Fruit fly (Drosophila melanogaster) whole organism, embryonic: ENCODE results near the gene CG13075.

Experiments
- Adf1 ChIP-seq: fragments of 200-800 bp; sonication (Bioruptor generic); IDR thresholded peaks from 2 replicates; pipeline ENCODE4 v1.3.6; 2022; ENCODE audit warnings: missing biosample characterization, missing genetic modification characterization
- B-H1 ChIP-seq: fragments of 200-800 bp; sonication (Bioruptor generic); IDR thresholded peaks from 3 replicates; pipeline ENCODE4 v1.3.6; 2022; ENCODE audit warnings: missing biosample characterization, missing genetic modification characterization
- BEAF-32 ChIP-seq: fragments of 200-800 bp; sonication (Bioruptor generic); optimal IDR thresholded peaks from 3 replicates; lab custom pipeline; 2017; ENCODE audit warnings: missing biosample characterization, missing genetic modification characterization, mild to moderate bottlenecking, moderate library complexity, missing genetic modification reagents
- CG10462 ChIP-seq: fragments of 200-800 bp; sonication (Bioruptor generic); optimal IDR thresholded peaks from 2 replicates; lab custom pipeline; 2016; ENCODE audit warnings: missing biosample characterization, missing genetic modification characterization
- CG10979 ChIP-seq: fragments of 200-800 bp; sonication (Bioruptor generic); optimal IDR thresholded peaks from 2 replicates; lab custom pipeline; 2018; ENCODE audit warnings: missing biosample characterization, mild to moderate bottlenecking, missing genetic modification characterization, moderate library complexity
- CG11398 ChIP-seq: fragments of 200-800 bp; sonication (Bioruptor generic); optimal IDR thresholded peaks from 2 replicates; lab custom pipeline; 2016; ENCODE audit warnings: missing biosample characterization, missing genetic modification characterization
- CG14050 ChIP-seq: fragments of 200-800 bp; sonication (Bioruptor generic); IDR thresholded peaks from 3 replicates; pipeline ENCODE4 v1.3.6; 2022; ENCODE audit warnings: missing biosample characterization, missing genetic modification characterization
- CG14860 ChIP-seq: fragments of 200-800 bp; sonication (Bioruptor generic); IDR thresholded peaks from 3 replicates; pipeline ENCODE4 v1.3.6; 2022; ENCODE audit warnings: missing biosample characterization, missing genetic modification characterization; ENCODE audit not compliant: partially characterized antibody
- CG1602 ChIP-seq: fragments of 200-800 bp; sonication (Bioruptor generic); optimal IDR thresholded peaks from 3 replicates; lab custom pipeline; 2016; ENCODE audit warnings: missing biosample characterization, missing genetic modification characterization
- CG18476 ChIP-seq: fragments of 200-800 bp; sonication (Bioruptor generic); optimal IDR thresholded peaks from 2 replicates; lab custom pipeline; 2016; ENCODE audit warnings: missing biosample characterization, mild to moderate bottlenecking, missing genetic modification characterization
- CG2199 ChIP-seq: fragments of 200-800 bp; sonication (Bioruptor generic); IDR thresholded peaks from 3 replicates; pipeline ENCODE4 v1.3.6; 2022; ENCODE audit warnings: missing biosample characterization, missing genetic modification characterization
- CG2712 ChIP-seq: fragments of 200-800 bp; optimal IDR thresholded peaks from 3 replicates; lab custom pipeline; 2019; ENCODE audit warnings: missing biosample characterization, mild to moderate bottlenecking, missing genetic modification characterization, moderate library complexity
- CG31388 ChIP-seq: fragments of 200-800 bp; sonication (Bioruptor generic); optimal IDR thresholded peaks from 2 replicates; lab custom pipeline; 2016; ENCODE audit warnings: missing biosample characterization, missing genetic modification characterization
- CG3163 ChIP-seq: fragments of 200-800 bp; sonication (Bioruptor generic); optimal IDR thresholded peaks from 3 replicates; lab custom pipeline; 2016; ENCODE audit warnings: missing biosample characterization, missing genetic modification characterization
- CG32532 ChIP-seq: fragments of 200-800 bp; sonication (Bioruptor generic); IDR thresholded peaks from 2 replicates; pipeline ENCODE4 v1.3.6; 2022; ENCODE audit warnings: missing biosample characterization, missing genetic modification characterization
- CG34376 ChIP-seq: fragments of 200-800 bp; sonication (Bioruptor generic); optimal IDR thresholded peaks from 2 replicates; lab custom pipeline; 2018; ENCODE audit warnings: missing biosample characterization, mild to moderate bottlenecking, missing genetic modification characterization
- CG4424 ChIP-seq: fragments of 200-800 bp; sonication (Bioruptor generic); optimal IDR thresholded peaks from 3 replicates; lab custom pipeline; 2016; ENCODE audit warnings: missing biosample characterization, missing genetic modification characterization
- CG4730 ChIP-seq: fragments of 200-800 bp; sonication (Bioruptor generic); IDR thresholded peaks from 2 replicates; pipeline ENCODE4 v1.3.6; 2022; ENCODE audit warnings: missing biosample characterization, missing genetic modification characterization
- CG5180 ChIP-seq: fragments of 200-800 bp; sonication (Bioruptor generic); optimal IDR thresholded peaks from 3 replicates; lab custom pipeline; 2017; ENCODE audit warnings: missing biosample characterization, missing genetic modification characterization, mild to moderate bottlenecking, moderate library complexity, missing genetic modification reagents
- CG6791 ChIP-seq: fragments of 200-800 bp; sonication (Bioruptor generic); IDR thresholded peaks from 3 replicates; pipeline ENCODE4 v1.3.6; 2022; ENCODE audit warnings: missing biosample characterization, missing genetic modification characterization; ENCODE audit not compliant: partially characterized antibody
- CG6813 ChIP-seq: fragments of 200-800 bp; sonication (Bioruptor generic); optimal IDR thresholded peaks from 2 replicates; lab custom pipeline; 2017; ENCODE audit warnings: missing biosample characterization, missing genetic modification characterization, mild to moderate bottlenecking, moderate library complexity, missing genetic modification reagents
- CG6854 ChIP-seq: fragments of 200-800 bp; sonication (Bioruptor generic); optimal IDR thresholded peaks from 3 replicates; lab custom pipeline; 2017; ENCODE audit warnings: missing biosample characterization, mild to moderate bottlenecking, missing genetic modification characterization
- H2.0 ChIP-seq: fragments of 200-800 bp; sonication (Bioruptor generic); IDR thresholded peaks from 2 replicates; pipeline ENCODE4 v1.3.6; 2022; ENCODE audit warnings: missing biosample characterization, missing genetic modification characterization
- HHEX ChIP-seq: fragments of 200-800 bp; sonication (Bioruptor generic); optimal IDR thresholded peaks from 3 replicates; lab custom pipeline; 2017; ENCODE audit warnings: missing biosample characterization, mild to moderate bottlenecking, missing genetic modification characterization, missing genetic modification reagents
- HmgZ ChIP-seq: fragments of 200-800 bp; sonication (Bioruptor generic); optimal IDR thresholded peaks from 2 replicates; lab custom pipeline; 2018; ENCODE audit warnings: missing biosample characterization, mild to moderate bottlenecking, missing genetic modification characterization
- Hmx ChIP-seq: fragments of 200-800 bp; sonication (Bioruptor generic); optimal IDR thresholded peaks from 2 replicates; lab custom pipeline; 2016; ENCODE audit warnings: missing biosample characterization, missing genetic modification characterization
- Mad ChIP-seq: fragments of 200-800 bp; sonication (Bioruptor generic); optimal IDR thresholded peaks from 2 replicates; lab custom pipeline; 2016; ENCODE audit warnings: missing biosample characterization, missing genetic modification characterization
- Max ChIP-seq: fragments of 200-800 bp; sonication (Bioruptor generic); optimal IDR thresholded peaks from 2 replicates; lab custom pipeline; 2016; ENCODE audit warnings: missing biosample characterization, mild to moderate bottlenecking, missing genetic modification characterization
- Med ChIP-seq: fragments of 200-800 bp; sonication (Bioruptor generic); peaks from one replicate; lab custom pipeline; 2016; ENCODE audit warnings: missing biosample characterization, missing genetic modification characterization, mild to moderate bottlenecking, inconsistent platforms, moderate library complexity
- Nf-YC ChIP-seq: fragments of 200-800 bp; optimal IDR thresholded peaks from 3 replicates; lab custom pipeline; 2019; ENCODE audit warnings: missing biosample characterization, mild to moderate bottlenecking, missing genetic modification characterization, moderate library complexity
- Ptx1 ChIP-seq: fragments of 200-800 bp; sonication (Bioruptor generic); IDR thresholded peaks from 2 replicates; pipeline ENCODE4 v1.3.6; 2022; ENCODE audit warnings: missing biosample characterization, missing genetic modification characterization
- bbx ChIP-seq: fragments of 200-800 bp; sonication (Bioruptor generic); IDR thresholded peaks from 2 replicates; pipeline ENCODE4 v1.3.6; 2022; ENCODE audit warnings: missing biosample characterization, missing genetic modification characterization; ENCODE audit not compliant: partially characterized antibody
- btn ChIP-seq: fragments of 200-800 bp; sonication (Bioruptor generic); optimal IDR thresholded peaks from 2 replicates; lab custom pipeline; 2016; ENCODE audit warnings: missing biosample characterization, missing genetic modification characterization
- cas ChIP-seq: fragments of 200-800 bp; sonication (Bioruptor generic); IDR thresholded peaks from 2 replicates; pipeline ENCODE4 v1.3.6; 2022; ENCODE audit warnings: missing biosample characterization, missing genetic modification characterization
- corto ChIP-seq: fragments of 200-800 bp; sonication (Bioruptor generic); optimal IDR thresholded peaks from 2 replicates; lab custom pipeline; 2016; ENCODE audit warnings: missing biosample characterization, mild to moderate bottlenecking, missing genetic modification characterization, moderate library complexity
- eve ChIP-seq, 2 experiments: fragments of >200 bp; optimal IDR thresholded peaks; 2 replicates each; lab custom pipeline; 2017; ENCODE audit warnings: missing biosample characterization in 2 of 2, missing genetic modification characterization in 2 of 2
- fd102C ChIP-seq: fragments of 200-800 bp; sonication (Bioruptor generic); optimal IDR thresholded peaks from 2 replicates; lab custom pipeline; 2018; ENCODE audit warnings: missing biosample characterization, mild to moderate bottlenecking, missing genetic modification characterization, moderate library complexity
- fd96Cb ChIP-seq: fragments of 200-800 bp; sonication (Bioruptor generic); optimal IDR thresholded peaks from 2 replicates; lab custom pipeline; 2018; ENCODE audit warnings: missing biosample characterization, mild to moderate bottlenecking, missing genetic modification characterization, moderate library complexity
- ham ChIP-seq: fragments of 200-800 bp; sonication (Bioruptor generic); IDR thresholded peaks from 2 replicates; pipeline ENCODE4 v1.3.6; 2022; ENCODE audit warnings: missing biosample characterization, missing genetic modification characterization
- jumu ChIP-seq: fragments of 200-800 bp; sonication (Bioruptor generic); optimal IDR thresholded peaks from 3 replicates; lab custom pipeline; 2016; ENCODE audit warnings: missing biosample characterization, missing genetic modification characterization
- kni ChIP-seq: fragments of 200-800 bp; sonication (Bioruptor generic); optimal IDR thresholded peaks from 3 replicates; lab custom pipeline; 2017; ENCODE audit warnings: mild to moderate bottlenecking, missing biosample characterization, missing genetic modification reagents, missing genetic modification characterization
- lbe ChIP-seq: fragments of 200-800 bp; sonication (Bioruptor generic); optimal IDR thresholded peaks from 2 replicates; lab custom pipeline; 2016; ENCODE audit warnings: missing biosample characterization, mild to moderate bottlenecking, missing genetic modification characterization
- mld ChIP-seq: fragments of 200-800 bp; sonication (Bioruptor generic); IDR thresholded peaks from 3 replicates; pipeline ENCODE4 v1.3.6; 2022; ENCODE audit warnings: missing biosample characterization, missing genetic modification characterization; ENCODE audit not compliant: partially characterized antibody
- nau ChIP-seq: fragments of 200-800 bp; sonication (Bioruptor generic); optimal IDR thresholded peaks from 3 replicates; lab custom pipeline; 2017; ENCODE audit warnings: missing biosample characterization, mild to moderate bottlenecking, missing genetic modification characterization, missing genetic modification reagents
- nerfin-1 ChIP-seq: fragments of 200-800 bp; sonication (Bioruptor generic); optimal IDR thresholded peaks from 3 replicates; lab custom pipeline; 2019; ENCODE audit warnings: missing biosample characterization, mild to moderate bottlenecking, missing genetic modification characterization, moderate library complexity
- psq ChIP-seq: fragments of 200-800 bp; sonication (Bioruptor generic); optimal IDR thresholded peaks from 2 replicates; lab custom pipeline; 2017; ENCODE audit warnings: missing biosample characterization, missing genetic modification characterization
- salm ChIP-seq: fragments of 200-800 bp; sonication (Bioruptor generic); optimal IDR thresholded peaks from 2 replicates; lab custom pipeline; 2018; ENCODE audit warnings: missing biosample characterization, mild to moderate bottlenecking, missing genetic modification characterization
- stwl ChIP-seq: fragments of 200-800 bp; sonication (Bioruptor generic); optimal IDR thresholded peaks from 3 replicates; lab custom pipeline; 2018; ENCODE audit warnings: missing biosample characterization, mild to moderate bottlenecking, missing genetic modification characterization, moderate library complexity
- tio ChIP-seq: fragments of 200-800 bp; sonication (Bioruptor generic); optimal IDR thresholded peaks from 2 replicates; lab custom pipeline; 2017; ENCODE audit warnings: missing biosample characterization, missing genetic modification characterization, inconsistent platforms
- twi ChIP-seq: fragments of 200-800 bp; optimal IDR thresholded peaks from 2 replicates; lab custom pipeline; 2019; ENCODE audit warnings: missing biosample characterization, mild to moderate bottlenecking, missing genetic modification characterization, moderate library complexity

CG13075 gene

DNA sequence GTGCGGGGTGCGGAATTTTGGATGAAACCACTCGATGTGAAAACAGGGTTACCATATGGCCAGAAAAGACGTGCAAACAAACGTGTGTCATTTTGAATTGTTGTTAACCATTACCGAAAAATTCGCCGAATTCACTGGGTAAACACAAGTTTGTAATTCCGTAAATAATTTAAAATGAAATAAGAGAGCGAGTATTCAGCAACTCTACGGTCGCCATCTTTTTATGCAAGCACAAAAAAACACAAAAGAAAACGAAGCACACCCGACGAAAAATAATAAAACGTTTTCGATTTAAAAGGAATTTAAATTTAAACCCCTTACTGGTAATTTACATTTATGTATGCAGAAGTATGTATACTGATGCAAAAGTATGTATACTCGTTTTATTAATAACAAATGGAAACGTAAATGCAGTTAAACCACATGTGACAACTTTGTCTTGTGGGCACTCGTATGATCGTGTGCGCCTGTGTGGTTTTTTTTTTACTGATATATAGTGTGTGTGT lies 37.9 kb upstream of the CG13075 start (continued):
- TF ChIP-seq CG3163 (GFP tag; lab: Kevin White, UChicago) (peak; percentile 64), salm (peak; percentile 96), bbx (GFP tag; lab: Robert Waterston, UW) (0 out of 2 replicates have a peak, but pooled peaks have one; percentile 25), CG2199 (GFP tag; lab: Robert Waterston, UW) (peak; percentile 68; the same call in 1 of the 3 replicates), lbe (GFP tag; lab: Kevin White, UChicago) (peak; percentile 97), corto (peak; percentile 97), nerfin-1 (tag; lab: Kevin White, UChicago) (peak; percentile 92), Nf-YC (tag; lab: Kevin White, UChicago) (peak; percentile 74), CG6854 (GFP tag; lab: Kevin White, UChicago) (peak; percentile 90), CG32532 (peak; percentile 96), CG10979 (tag; lab: Kevin White, UChicago) (peak; percentile 93), psq (GFP tag; lab: Kevin White, UChicago) (peak; percentile 63), CG10462 (GFP tag; lab: Kevin White, UChicago) (peak; percentile 86), Max (GFP tag; lab: Kevin White, UChicago) (peak; percentile 87), H2.0 (peak; percentile 86), cas (GFP tag; lab: Robert Waterston, UW) (peak; percentile 69), CG6813 (GFP tag; lab: Kevin White, UChicago) (peak; percentile 92), jumu (GFP tag; lab: Kevin White, UChicago) (peak; percentile 93), kni (GFP tag; lab: Kevin White, UChicago) (no peak), Adf1 (peak; percentile 70), Hmx (peak; percentile 83), stwl (peak; percentile 39), CG2712 (peak; percentile 97), CG34376 (GFP tag; lab: Kevin White, UChicago) (peak; percentile 69), CG14860 (no peak), CG18476 (GFP tag; lab: Kevin White, UChicago) (peak; percentile 93), CG4730 (GFP tag; lab: Robert Waterston, UW) (peak; percentile 87), nau (peak; percentile 85), HHEX (GFP tag; lab: Kevin White, UChicago) (peak; percentile 92), fd96Cb (peak; percentile 92), BEAF-32 (no peak), B-H1 (GFP tag; lab: Robert Waterston, UW) (peak; percentile 90), CG31388 (GFP tag; lab: Kevin White, UChicago) (peak; percentile 52), CG11398 (GFP tag; lab: Kevin White, UChicago) (peak; percentile 77), twi (tag; lab: Kevin White, UChicago) (peak; percentile 69), mld (GFP tag; lab: Robert Waterston, UW) (no peak), btn (GFP tag; lab: Kevin White, UChicago) (peak; percentile 86), eve (GFP tag; optimal IDR thresholded peaks at IDR 0.05; lab: Kevin White, UChicago) (peak in 1 of 2 experiments; percentile 94), fd102C (GFP tag; lab: Kevin White, UChicago) (peak; percentile 43), CG6791 (GFP tag; lab: Robert Waterston, UW) (no peak), tio (peak; percentile 76), CG5180 (GFP tag; lab: Kevin White, UChicago) (peak; percentile 80), Med (GFP tag; lab: Kevin White, UChicago) (peak; percentile 97), Ptx1 (GFP tag; lab: Robert Waterston, UW) (peak; percentile 87), Mad (GFP tag; lab: Kevin White, UChicago) (peak; percentile 88), CG4424 (GFP tag; lab: Kevin White, UChicago) (peak; percentile 82), ham (GFP tag; lab: Robert Waterston, UW) (peak; percentile 45; the same call in 1 of the 2 replicates), CG1602 (GFP tag; lab: Kevin White, UChicago) (peak; percentile 87), CG14050 (GFP tag; lab: Robert Waterston, UW) (peak; percentile 89), HmgZ (tag; lab: Kevin White, UChicago) (peak; percentile 95)
